Worm (Caenorhabditis elegans) whole organism, L2 larva: ENCODE data around the gene ZC317.2.
A peak's percentile ranks its signal among the peaks of the same experiment; 100 is the strongest.

ENCODE experiments used
- R02D3.7 ChIP-seq: fragments of 150-350 bp; optimal IDR thresholded peaks from 2 replicates; lab custom pipeline; 2014; ENCODE audit warnings: missing biosample characterization, missing genetic modification characterization
- ZK546.5 ChIP-seq: sonication (generic microtip); optimal IDR thresholded peaks from 2 replicates; lab custom pipeline; 2017; ENCODE audit warnings: missing biosample characterization, missing genetic modification characterization
- aly-2 ChIP-seq: fragments of 150-350 bp; optimal IDR thresholded peaks from 2 replicates; lab custom pipeline; 2014; ENCODE audit warnings: missing biosample characterization, missing genetic modification characterization
- ama-1 ChIP-seq: fragments of 150-350 bp; optimal IDR thresholded peaks from 2 replicates; lab custom pipeline; 2018; ENCODE audit warnings: inconsistent platforms
- blmp-1 ChIP-seq: sonication (generic microtip); optimal IDR thresholded peaks from 2 replicates; lab custom pipeline; 2017; ENCODE audit warnings: missing genetic modification characterization, mild to moderate bottlenecking, missing compliant biosample characterization, antibody characterized with exemption, moderate library complexity; ENCODE audit not compliant: insufficient read depth
- ceh-16 ChIP-seq: fragments of 150-350 bp; optimal IDR thresholded peaks from 2 replicates; lab custom pipeline; 2014; ENCODE audit warnings: missing biosample characterization, missing genetic modification characterization
- ceh-82 ChIP-seq: fragments of 150-350 bp; optimal IDR thresholded peaks from 2 replicates; lab custom pipeline; 2014; ENCODE audit warnings: missing biosample characterization, missing genetic modification characterization
- crh-2 ChIP-seq: sonication (generic microtip); optimal IDR thresholded peaks from 2 replicates; lab custom pipeline; 2017; ENCODE audit warnings: missing biosample characterization, missing genetic modification characterization
- egl-27 ChIP-seq: sonication (generic microtip); optimal IDR thresholded peaks from 3 replicates; lab custom pipeline; 2017; ENCODE audit warnings: missing biosample characterization, missing genetic modification reagents, missing genetic modification characterization
- elt-1 ChIP-seq: fragments of 150-350 bp; optimal IDR thresholded peaks from 2 replicates; lab custom pipeline; 2014; ENCODE audit warnings: missing biosample characterization, missing genetic modification characterization
- gmeb-1 ChIP-seq: fragments of 150-350 bp; optimal IDR thresholded peaks from 2 replicates; lab custom pipeline; 2014; ENCODE audit warnings: missing biosample characterization, missing genetic modification characterization
- lin-11 ChIP-seq: fragments of 150-350 bp; sonication (generic microtip); optimal IDR thresholded peaks from 2 replicates; lab custom pipeline; 2014; ENCODE audit warnings: missing biosample characterization, missing genetic modification characterization, inconsistent platforms, mixed read lengths
- lin-13 ChIP-seq: fragments of 150-350 bp; optimal IDR thresholded peaks from 2 replicates; lab custom pipeline; 2014; ENCODE audit warnings: missing biosample characterization, missing genetic modification reagents, missing genetic modification characterization
- lin-39 ChIP-seq: fragments of 150-350 bp; optimal IDR thresholded peaks from 2 replicates; lab custom pipeline; 2014; ENCODE audit warnings: missing biosample characterization, missing genetic modification reagents, missing genetic modification characterization
- lsy-2 ChIP-seq, 2 experiments: fragments of 150-350 bp in 1 of 2; sonication (generic microtip) in 1 of 2; optimal IDR thresholded peaks; 2 replicates each; lab custom pipeline; 2014 to 2017; ENCODE audit warnings: missing biosample characterization in 2 of 2, missing genetic modification characterization in 2 of 2
- mab-5 ChIP-seq: fragments of 150-350 bp; optimal IDR thresholded peaks from 2 replicates; lab custom pipeline; 2014; ENCODE audit warnings: missing biosample characterization, missing genetic modification characterization
- mbf-1 ChIP-seq: sonication (generic microtip); optimal IDR thresholded peaks from 2 replicates; lab custom pipeline; 2017; ENCODE audit warnings: missing biosample characterization, missing genetic modification characterization
- nhr-10 ChIP-seq: sonication (generic microtip); optimal IDR thresholded peaks from 2 replicates; lab custom pipeline; 2017; ENCODE audit warnings: missing biosample characterization, missing genetic modification characterization
- nhr-12 ChIP-seq: fragments of 150-350 bp; optimal IDR thresholded peaks from 2 replicates; lab custom pipeline; 2014; ENCODE audit warnings: missing biosample characterization, missing genetic modification characterization
- nhr-129 ChIP-seq: fragments of 150-350 bp; optimal IDR thresholded peaks from 2 replicates; lab custom pipeline; 2014; ENCODE audit warnings: missing biosample characterization, missing genetic modification characterization
- nhr-21 ChIP-seq: fragments of 150-350 bp; optimal IDR thresholded peaks from 2 replicates; lab custom pipeline; 2014; ENCODE audit warnings: missing biosample characterization, missing genetic modification characterization
- nhr-23 ChIP-seq: fragments of 150-350 bp; optimal IDR thresholded peaks from 2 replicates; lab custom pipeline; 2014; ENCODE audit warnings: missing biosample characterization, missing genetic modification reagents, missing genetic modification characterization
- nhr-237 ChIP-seq: fragments of 150-350 bp; optimal IDR thresholded peaks from 2 replicates; lab custom pipeline; 2014; ENCODE audit warnings: missing biosample characterization, missing genetic modification characterization
- nhr-25 ChIP-seq: fragments of 150-350 bp; sonication (generic microtip); optimal IDR thresholded peaks from 3 replicates; lab custom pipeline; 2014; ENCODE audit warnings: missing biosample characterization, missing genetic modification characterization
- nhr-6 ChIP-seq: fragments of 150-350 bp; optimal IDR thresholded peaks from 2 replicates; lab custom pipeline; 2014; ENCODE audit warnings: missing biosample characterization, missing genetic modification characterization
- sem-4 ChIP-seq: fragments of 150-350 bp; optimal IDR thresholded peaks from 2 replicates; lab custom pipeline; 2014; ENCODE audit warnings: missing biosample characterization, missing genetic modification reagents, missing genetic modification characterization
- skn-1 ChIP-seq: sonication (generic microtip); optimal IDR thresholded peaks from 2 replicates; lab custom pipeline; 2017; ENCODE audit warnings: missing biosample characterization, missing genetic modification characterization
- sma-3 ChIP-seq: sonication (generic microtip); optimal IDR thresholded peaks from 2 replicates; lab custom pipeline; 2016; ENCODE audit warnings: missing genetic modification reagents, missing genetic modification characterization, missing compliant biosample characterization
- snpc-4 ChIP-seq: fragments of 150-350 bp; optimal IDR thresholded peaks from 2 replicates; lab custom pipeline; 2014; ENCODE audit warnings: missing biosample characterization, missing genetic modification characterization
- unc-39 ChIP-seq: fragments of 150-350 bp; optimal IDR thresholded peaks from 2 replicates; lab custom pipeline; 2014; ENCODE audit warnings: missing biosample characterization, missing genetic modification characterization
- unc-62 ChIP-seq: fragments of 150-350 bp; optimal IDR thresholded peaks from 2 replicates; lab custom pipeline; 2014; ENCODE audit warnings: missing biosample characterization, missing genetic modification reagents, missing genetic modification characterization
- zag-1 ChIP-seq: fragments of 150-350 bp; optimal IDR thresholded peaks from 2 replicates; lab custom pipeline; 2014; ENCODE audit warnings: missing biosample characterization, missing genetic modification characterization
- ztf-1 ChIP-seq: fragments of 200-800 bp; sonication (Bioruptor generic); conservative IDR thresholded peaks from 2 replicates; pipeline ENCODE4 v1.3.6; 2022; ENCODE audit warnings: missing genetic modification characterization, missing compliant biosample characterization
- ztf-4 ChIP-seq: fragments of 150-350 bp; optimal IDR thresholded peaks from 2 replicates; lab custom pipeline; 2014; ENCODE audit warnings: missing biosample characterization, missing genetic modification characterization

The ZC317.2 gene

ce11 chrV:5439068-5439467 lies 20.8 kb upstream of the ZC317.2 start, which contains the start of gene snpc-1.3:
Gene snpc-1.3, minus strand, starts transcription at chrV:5439168.
- no peak for TF ChIP-seq mbf-1 (tag; lab: Kevin White, UChicago)
- TF ChIP-seq lin-39 (tag; lab: Kevin White, UChicago), result no peak
- TF ChIP-seq crh-2, result no peak
- TF ChIP-seq ztf-1 (GFP tag; lab: Robert Waterston, UW), result no peak
- no peak for TF ChIP-seq lin-11 (tag; lab: Kevin White, UChicago)
- TF ChIP-seq lsy-2 (tag; optimal IDR thresholded peaks at IDR 0.05; lab: Kevin White, UChicago), result no peak
- TF ChIP-seq ceh-16, result no peak
- no peak for TF ChIP-seq nhr-25
- no peak for TF ChIP-seq nhr-237 (tag; lab: Kevin White, UChicago)
- no peak for TF ChIP-seq nhr-21
- no peak for TF ChIP-seq egl-27 (tag; lab: Kevin White, UChicago)
- no peak for TF ChIP-seq nhr-23
- TF ChIP-seq lin-13 (GFP tag; lab: Kevin White, UChicago), result no peak
- TF ChIP-seq nhr-6 (tag; lab: Kevin White, UChicago), result no peak

- TF ChIP-seq unc-62, result no peak
- TF ChIP-seq zag-1 (tag; lab: Kevin White, UChicago), result peak; percentile 13
- TF ChIP-seq ZK546.5 (tag; lab: Kevin White, UChicago), result no peak
- TF ChIP-seq mab-5, result peak; percentile 3
- TF ChIP-seq, all 48 proteins: peak for 2
These were observed 17.5 kb upstream of the ZC317.2 start for ce11 chrV:5442366-5442765.

- no peak for TF ChIP-seq nhr-12 (tag; lab: Kevin White, UChicago)
- TF ChIP-seq ztf-4, result no peak
- TF ChIP-seq nhr-129 (tag; lab: Kevin White, UChicago), result no peak
These were observed 15.9 kb upstream of the ZC317.2 start for ce11 chrV:5444037-5444436.

ce11 chrV:5445839-5446238 lies 14.1 kb upstream of the ZC317.2 start, which contains the start of gene F08F3.1:
Gene F08F3.1, plus strand, starts transcription at chrV:5446139.
- TF ChIP-seq snpc-4 (tag; lab: Kevin White, UChicago), result no peak
- TF ChIP-seq lin-11 (tag; lab: Kevin White, UChicago), result no peak
- TF ChIP-seq nhr-6 (tag; lab: Kevin White, UChicago), result no peak
- TF ChIP-seq blmp-1 (tag; lab: Kevin White, UChicago), result no peak
- TF ChIP-seq sem-4, result no peak
- no peak for TF ChIP-seq ceh-82 (tag; lab: Kevin White, UChicago)
- TF ChIP-seq skn-1 (tag; lab: Kevin White, UChicago), result no peak
- TF ChIP-seq nhr-25, result no peak
- TF ChIP-seq lin-39 (tag; lab: Kevin White, UChicago), result no peak
- TF ChIP-seq nhr-12 (tag; lab: Kevin White, UChicago), result no peak
- no peak for TF ChIP-seq unc-39 (tag; lab: Kevin White, UChicago)
- no peak for TF ChIP-seq crh-2
- TF ChIP-seq nhr-10 (tag; lab: Kevin White, UChicago), result no peak
- no peak for TF ChIP-seq lin-13 (GFP tag; lab: Kevin White, UChicago)
- no peak for TF ChIP-seq zag-1 (tag; lab: Kevin White, UChicago)

ce11 chrV:5447057-5447456 lies 12.8 kb upstream of the ZC317.2 start:
- TF ChIP-seq nhr-21, result no peak
- TF ChIP-seq sma-3, result no peak
- TF ChIP-seq nhr-10 (tag; lab: Kevin White, UChicago), result no peak
- no peak for TF ChIP-seq ama-1 (lab: Kevin White, UChicago)

ce11 chrV:5450742-5451141 lies 9.2 kb upstream of the ZC317.2 start:
- TF ChIP-seq elt-1 (tag; lab: Kevin White, UChicago), result no peak
- TF ChIP-seq, all 48 proteins: peak for 0

- TF ChIP-seq nhr-6 (tag; lab: Kevin White, UChicago), result no peak
- no peak for TF ChIP-seq zag-1 (tag; lab: Kevin White, UChicago)
- TF ChIP-seq R02D3.7 (tag; lab: Kevin White, UChicago), result no peak
- no peak for TF ChIP-seq aly-2 (tag; lab: Kevin White, UChicago)
- no peak for TF ChIP-seq gmeb-1 (tag; lab: Kevin White, UChicago)
- TF ChIP-seq ceh-82 (tag; lab: Kevin White, UChicago), result no peak
- TF ChIP-seq, all 48 proteins: peak for 0
These were observed 6.3 kb upstream of the ZC317.2 start, which contains the start of gene glc-3 for ce11 chrV:5453615-5454014. Gene glc-3, minus strand, starts transcription at chrV:5453715.
